Fruit fly (Drosophila melanogaster) S2 (cell line): ENCODE results near the gene CG31436.
A peak's percentile ranks its signal among the peaks of the same experiment; 100 is the strongest.

Experiments
- CG8478 ChIP-seq: fragments of >200 bp; optimal IDR thresholded peaks from 2 replicates; lab custom pipeline; 2018
- CTCF ChIP-seq, 2 experiments: fragments of >200 bp; optimal IDR thresholded peaks; 2 replicates each; lab custom pipeline; 2018

Gene CG31436

DNA sequence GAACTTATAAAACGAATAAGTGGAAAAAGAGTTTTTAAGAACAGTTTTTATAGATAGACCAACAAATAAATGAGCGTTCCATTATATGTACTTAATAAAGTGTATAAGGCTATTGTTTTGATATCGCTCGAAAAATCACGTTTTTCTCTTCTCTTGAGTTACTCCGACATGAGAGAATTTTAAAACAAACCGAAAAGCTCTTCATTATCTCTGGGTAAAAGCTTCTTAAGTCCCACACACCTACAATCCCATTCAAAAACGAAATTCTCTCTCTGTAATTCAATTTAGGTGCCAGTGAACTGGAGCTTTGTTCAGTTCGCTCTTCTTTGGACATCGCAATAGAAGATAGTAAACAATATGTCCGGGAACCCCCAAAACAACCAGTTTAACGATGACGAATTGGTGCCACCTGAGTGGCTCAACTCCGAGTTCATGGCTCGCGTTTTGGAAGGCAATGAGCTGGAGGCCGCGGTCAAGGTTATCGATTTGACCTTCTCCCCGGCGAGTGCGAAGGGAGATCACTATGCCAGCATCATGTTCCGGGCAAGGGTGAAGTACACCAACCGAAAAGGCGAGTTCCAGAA, at the start of gene CG31436:
Gene CG31436, plus strand, starts transcription at position 281 of the 584 bp plus-strand sequence.
- no peak for TF ChIP-seq CG8478 (lab: Kevin White, UChicago)
- TF ChIP-seq CTCF (optimal IDR thresholded peaks at IDR 0.05; lab: Kevin White, UChicago): no peak

DNA sequence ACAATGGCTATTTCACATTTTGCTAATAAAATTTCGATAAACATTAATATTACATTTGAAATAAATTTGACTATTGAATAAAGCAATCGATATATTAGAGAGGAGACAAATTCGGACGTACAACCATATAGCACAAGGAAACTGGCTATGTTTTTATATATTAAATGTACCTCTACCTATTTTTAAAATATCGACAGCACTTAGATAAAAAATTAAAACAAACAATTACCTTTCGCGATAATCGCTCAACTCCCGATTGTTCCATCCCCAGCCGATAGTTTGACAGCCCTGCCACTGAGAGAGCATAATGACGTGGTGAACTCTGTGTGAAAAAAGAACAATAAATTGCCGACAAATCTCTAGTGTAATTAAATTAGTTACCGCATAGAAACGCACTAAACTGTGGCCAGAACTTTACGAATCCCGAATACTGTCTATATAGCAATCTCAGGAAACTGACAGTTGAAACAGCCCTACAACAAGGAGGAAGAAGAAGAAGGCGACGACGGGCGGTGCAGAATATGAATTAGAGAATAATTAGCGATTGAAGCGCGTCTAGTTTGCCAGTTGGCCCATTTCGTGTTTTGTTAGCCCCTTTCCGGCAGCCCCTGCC, 45.2 kb upstream of the CG31436 start, which contains the start of gene CG11857:
Gene CG11857, plus strand, starts transcription at position 271 of the 613 bp plus-strand sequence.
- TF ChIP-seq CG8478 (lab: Kevin White, UChicago) (no peak), CTCF (optimal IDR thresholded peaks at IDR 0.05; lab: Kevin White, UChicago) (peak; percentile 7 to 17)

DNA sequence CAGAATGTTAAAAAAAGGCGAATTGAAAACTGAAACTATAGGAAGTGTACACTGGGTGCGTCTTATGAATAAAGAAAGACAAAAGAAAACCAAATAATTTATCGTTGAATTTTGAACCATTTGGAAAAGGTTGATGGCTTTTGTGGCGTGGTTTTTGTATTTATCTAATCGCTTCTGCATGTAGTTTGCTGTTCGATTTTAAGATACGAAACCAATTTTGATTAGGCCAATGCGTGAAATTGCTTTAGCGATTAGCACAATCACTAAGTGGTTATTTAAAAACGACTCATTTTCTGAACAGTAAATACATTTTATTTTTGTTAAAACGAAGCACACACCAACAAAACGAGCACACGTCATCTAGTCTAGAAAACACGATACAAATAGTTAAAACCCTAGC, 43.3 kb upstream of the CG31436 start:
- TF ChIP-seq CTCF (optimal IDR thresholded peaks at IDR 0.05; lab: Kevin White, UChicago) (no peak), CG8478 (lab: Kevin White, UChicago) (no peak)

DNA sequence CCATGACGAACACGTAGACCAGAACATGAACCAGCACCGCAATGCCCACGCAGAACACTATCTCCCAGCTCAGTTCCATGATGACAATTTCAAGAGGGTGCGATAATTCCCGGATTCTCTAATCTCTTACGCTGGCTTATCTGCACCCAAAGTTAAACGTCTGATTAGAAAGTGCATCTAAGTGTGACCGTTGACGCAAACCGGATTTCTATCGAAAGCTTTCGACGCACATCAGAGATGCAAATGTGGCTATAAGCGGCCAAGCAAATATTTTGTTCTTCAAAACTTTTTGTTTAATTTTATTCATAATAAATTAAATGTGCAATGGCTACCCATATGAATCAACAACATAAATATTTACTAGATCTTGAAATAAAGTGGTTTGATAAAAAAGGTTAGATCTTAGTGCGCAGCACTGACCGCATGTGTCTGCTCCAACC, 41.6 kb upstream of the CG31436 start, which contains the start of the genes Kdsr and CG11858:
Gene Kdsr, minus strand, starts transcription at position 177 of the 440 bp plus-strand sequence.
Gene CG11858, plus strand, starts transcription at position 420 of the 440 bp plus-strand sequence.
- TF ChIP-seq CTCF (optimal IDR thresholded peaks at IDR 0.05; lab: Kevin White, UChicago): no peak
- no peak for TF ChIP-seq CG8478 (lab: Kevin White, UChicago)

- no peak for TF ChIP-seq CG8478 (lab: Kevin White, UChicago)
- TF ChIP-seq CTCF (optimal IDR thresholded peaks at IDR 0.05; lab: Kevin White, UChicago): peak; percentile 0 to 51
Observed at dm6 chr3R:25265589-25266201, 38.2 kb upstream of the CG31436 start, which contains the start of the genes GlnRS and RIOK2. Gene GlnRS, minus strand, starts transcription at chr3R:25265721. Gene RIOK2, plus strand, starts transcription at chr3R:25265844.

- TF ChIP-seq CG8478 (lab: Kevin White, UChicago): no peak
- no peak for TF ChIP-seq CTCF (optimal IDR thresholded peaks at IDR 0.05; lab: Kevin White, UChicago)
Observed at dm6 chr3R:25266751-25267150, 37.2 kb upstream of the CG31436 start.

- no peak for TF ChIP-seq CTCF (optimal IDR thresholded peaks at IDR 0.05; lab: Kevin White, UChicago)
- TF ChIP-seq CG8478 (lab: Kevin White, UChicago): no peak
Observed at dm6 chr3R:25269909-25270308, 34.0 kb upstream of the CG31436 start, which contains the start of the genes CG11889 and CG11891. Gene CG11889, plus strand, starts transcription at chr3R:25270209. Gene CG11891, plus strand, starts transcription at chr3R:25270209.

dm6 chr3R:25273537-25273936, 30.4 kb upstream of the CG31436 start, which contains the start of gene CG11878:
Gene CG11878, plus strand, starts transcription at chr3R:25273837.
- TF ChIP-seq CG8478 (lab: Kevin White, UChicago) (no peak), CTCF (optimal IDR thresholded peaks at IDR 0.05; lab: Kevin White, UChicago) (no peak)

- no peak for TF ChIP-seq CG8478 (lab: Kevin White, UChicago)
- TF ChIP-seq CTCF (optimal IDR thresholded peaks at IDR 0.05; lab: Kevin White, UChicago): no peak
Observed at dm6 chr3R:25275276-25275675, 28.7 kb upstream of the CG31436 start.

DNA sequence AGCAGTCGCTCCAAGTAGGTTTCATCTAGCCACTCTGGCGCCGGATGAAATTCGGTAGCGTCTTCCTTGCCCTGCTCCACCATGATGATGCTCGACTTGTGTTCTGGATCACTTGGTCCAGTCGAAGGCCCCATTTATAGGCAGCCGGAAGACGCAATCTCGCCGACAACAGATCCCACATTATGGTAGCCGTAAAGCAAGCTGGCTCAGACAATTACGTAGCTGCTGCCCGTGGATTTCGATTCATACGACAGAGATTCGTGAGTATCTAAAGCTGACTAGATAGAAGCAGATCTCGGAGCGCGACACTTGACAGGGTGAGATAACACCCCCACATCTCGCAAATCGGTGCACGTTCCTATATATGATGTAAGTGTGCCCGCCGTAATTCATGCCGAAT, 26.8 kb upstream of the CG31436 start, which contains the start of gene CG10513:
Gene CG10513, minus strand, starts transcription at position 101 of the 400 bp plus-strand sequence.
- no peak for TF ChIP-seq CG8478 (lab: Kevin White, UChicago)
- no peak for TF ChIP-seq CTCF (optimal IDR thresholded peaks at IDR 0.05; lab: Kevin White, UChicago)

dm6 chr3R:25279796-25280350, 24.1 kb upstream of the CG31436 start, which contains the start of gene CG10514:
Gene CG10514, minus strand, starts transcription at chr3R:25279846.
- TF ChIP-seq CTCF (optimal IDR thresholded peaks at IDR 0.05; lab: Kevin White, UChicago) (no peak), CG8478 (lab: Kevin White, UChicago) (no peak)

- no peak for TF ChIP-seq CTCF (optimal IDR thresholded peaks at IDR 0.05; lab: Kevin White, UChicago)
- TF ChIP-seq CG8478 (lab: Kevin White, UChicago): no peak
Observed at dm6 chr3R:25281165-25281564, 22.8 kb upstream of the CG31436 start, which contains the start of gene CG11892. Gene CG11892, plus strand, starts transcription at chr3R:25281548.

DNA sequence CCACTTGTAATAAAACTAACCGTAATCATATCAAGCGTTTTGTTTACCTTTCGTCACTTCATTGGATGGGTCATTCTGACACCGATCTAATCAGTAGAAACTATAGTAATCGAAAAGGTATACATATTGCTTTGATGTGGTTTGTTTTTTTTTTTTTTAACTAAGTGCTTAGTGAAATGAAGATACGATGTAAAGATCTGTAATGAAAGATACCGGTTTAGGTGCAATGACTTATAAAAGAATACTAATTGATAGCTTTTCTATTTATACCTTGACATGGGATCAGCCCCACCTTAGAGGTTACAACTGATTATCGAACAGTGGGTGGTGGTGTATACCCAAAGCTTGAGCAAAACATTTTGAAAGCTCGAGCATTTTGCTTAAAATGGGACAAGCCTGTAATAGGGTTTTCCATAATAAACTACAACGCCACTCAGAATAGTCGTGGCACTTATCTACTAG, 20.7 kb upstream of the CG31436 start, which contains the start of gene CG31300:
Gene CG31300, plus strand, starts transcription at position 412 of the 462 bp plus-strand sequence.
- TF ChIP-seq CTCF (optimal IDR thresholded peaks at IDR 0.05; lab: Kevin White, UChicago): no peak
- TF ChIP-seq CG8478 (lab: Kevin White, UChicago): no peak

dm6 chr3R:25285173-25285572, 18.8 kb upstream of the CG31436 start, which contains the start of gene CG31104:
Gene CG31104, plus strand, starts transcription at chr3R:25285473.
- TF ChIP-seq CTCF (optimal IDR thresholded peaks at IDR 0.05; lab: Kevin White, UChicago) (no peak), CG8478 (lab: Kevin White, UChicago) (no peak)
